Worm (Caenorhabditis elegans): Measurements from ENCODE around the gene wdfy-3.
A peak's percentile ranks its signal among the peaks of the same experiment; 100 is the strongest.
"Not testable (repeated sequence)": the region's sequence is repeated elsewhere in the genome, so short reads cannot be mapped to it uniquely, and the experiment has no call there.

Gene wdfy-3

ce11 chrIV:12651570-12651969, 1.6 kb upstream of the wdfy-3 start (continued):
- peak; percentile 37 for TF ChIP-seq isw-1 (GFP tag; IDR thresholded peaks at IDR 0.05)
- TF ChIP-seq lin-13 (GFP tag; optimal IDR thresholded peaks at IDR 0.05) = peak; percentile 24
- peak; percentile 67 for TF ChIP-seq unc-86 (tag; optimal IDR thresholded peaks at IDR 0.05)
- peak; percentile 67 for TF ChIP-seq nhr-71 (tag; optimal IDR thresholded peaks at IDR 0.05)
- peak; percentile 51 to 74 for TF ChIP-seq lsy-2 (tag; optimal IDR thresholded peaks at IDR 0.05)
- no peak for TF ChIP-seq pax-3 (tag; optimal IDR thresholded peaks at IDR 0.05)
- peak in 1 of 2 experiments; percentile 47 for TF ChIP-seq lin-35 (GFP tag; optimal IDR thresholded peaks at IDR 0.05)
- peak in 1 of 3 experiments; percentile 57 for TF ChIP-seq dpl-1 (GFP tag; optimal IDR thresholded peaks at IDR 0.05)
- peak; percentile 71 for TF ChIP-seq fkh-8 (tag; optimal IDR thresholded peaks at IDR 0.05)
- peak; percentile 95 for TF ChIP-seq lin-14 (GFP tag; optimal IDR thresholded peaks at IDR 0.05)
- peak; percentile 0 to 56 (median 1) for TF ChIP-seq ceh-82 (tag; optimal IDR thresholded peaks at IDR 0.05)
- no peak for TF ChIP-seq rnt-1 (tag; optimal IDR thresholded peaks at IDR 0.05)
- no peak for TF ChIP-seq nhr-19 (GFP tag; conservative IDR thresholded peaks at IDR 0.05)
- no peak for TF ChIP-seq ztf-11 (tag; optimal IDR thresholded peaks at IDR 0.05)
- TF ChIP-seq nhr-20 (tag; optimal IDR thresholded peaks at IDR 0.05) = no peak
- peak; percentile 60 to 64 for TF ChIP-seq efl-1 (optimal IDR thresholded peaks at IDR 0.05)
- TF ChIP-seq efl-1 (GFP tag; optimal IDR thresholded peaks at IDR 0.05 in 1 of 2) = peak in 1 of 2 experiments; percentile 32
- peak; percentile 52 for TF ChIP-seq mep-1 (tag; optimal IDR thresholded peaks at IDR 0.05)

ce11 chrIV:12674700-12675099, 21.5 kb downstream of the wdfy-3 start, which contains the start of gene T23B5.4:
TSS of gene T23B5.4 (plus strand) at chrIV:12675000.
- TF ChIP-seq unc-62 (GFP tag; optimal IDR thresholded peaks at IDR 0.05) (no peak), ces-1 (GFP tag; optimal IDR thresholded peaks at IDR 0.05) (no peak), grh-1 (GFP tag; IDR thresholded peaks at IDR 0.05) (no peak), skn-1 (tag; optimal IDR thresholded peaks at IDR 0.05) (no peak), pax-3 (tag; optimal IDR thresholded peaks at IDR 0.05) (no peak), nhr-84 (tag; optimal IDR thresholded peaks at IDR 0.05) (no peak), blmp-1 (tag; optimal IDR thresholded peaks at IDR 0.05) (no peak), Y116A8C.19 (tag; optimal IDR thresholded peaks at IDR 0.05; ENCODE audit: borderline replicate concordance) (no peak), dpl-1 (GFP tag; optimal IDR thresholded peaks at IDR 0.05) (no peak)

- not testable (repeated sequence) for TF ChIP-seq lin-14 (GFP tag; optimal IDR thresholded peaks at IDR 0.05); snu-23 (GFP tag; optimal IDR thresholded peaks at IDR 0.05); zag-1 (tag; optimal IDR thresholded peaks at IDR 0.05)
Observed at ce11 chrIV:12677137-12677536, 23.9 kb downstream of the wdfy-3 start, which contains the start of gene T23B5.6. TSS of gene T23B5.6 (minus strand) at chrIV:12677237.

- TF ChIP-seq sup-37 (GFP tag; optimal IDR thresholded peaks at IDR 0.05) = no peak
- no peak for TF ChIP-seq snu-23 (GFP tag; optimal IDR thresholded peaks at IDR 0.05)
- TF ChIP-seq lin-35 (GFP tag; optimal IDR thresholded peaks at IDR 0.05) = peak; percentile 66 to 76
- TF ChIP-seq dpl-1 (GFP tag; optimal IDR thresholded peaks at IDR 0.05) = peak; percentile 20 to 77 (median 66)
- TF ChIP-seq lin-15B (tag; optimal IDR thresholded peaks at IDR 0.05) = peak; percentile 6
- peak in 1 of 2 experiments; percentile 61 for TF ChIP-seq efl-1 (optimal IDR thresholded peaks at IDR 0.05)
- peak; percentile 75 to 94 for TF ChIP-seq efl-1 (GFP tag; optimal IDR thresholded peaks at IDR 0.05 in 1 of 2)
- TF ChIP-seq sptf-1 (tag; optimal IDR thresholded peaks at IDR 0.05) = no peak
- TF ChIP-seq lsy-2 (tag; optimal IDR thresholded peaks at IDR 0.05) = peak in 1 of 2 experiments; percentile 38
Observed at ce11 chrIV:12684341-12684740, 31.1 kb downstream of the wdfy-3 start, which contains the start of gene prmt-9. TSS of gene prmt-9 (minus strand) at chrIV:12684378.

- TF ChIP-seq ceh-8 (GFP tag; optimal IDR thresholded peaks at IDR 0.05) (no peak), C04F5.9 (tag; optimal IDR thresholded peaks at IDR 0.05) (no peak), skn-1 (tag; optimal IDR thresholded peaks at IDR 0.05) (no peak), Y116A8C.19 (tag; optimal IDR thresholded peaks at IDR 0.05; ENCODE audit: borderline replicate concordance) (no peak), ztf-11 (tag; optimal IDR thresholded peaks at IDR 0.05) (no peak), ceh-63 (GFP tag; optimal IDR thresholded peaks at IDR 0.05) (no peak), sptf-1 (tag; optimal IDR thresholded peaks at IDR 0.05) (no peak), ets-5 (GFP tag; IDR thresholded peaks at IDR 0.05) (no peak), ceh-82 (tag; optimal IDR thresholded peaks at IDR 0.05) (no peak), mep-1 (tag; optimal IDR thresholded peaks at IDR 0.05) (no peak), jun-1 (tag; optimal IDR thresholded peaks at IDR 0.05) (no peak), ceh-88 (GFP tag; IDR thresholded peaks at IDR 0.05) (no peak), sox-4 (tag; optimal IDR thresholded peaks at IDR 0.05) (no peak), nhr-77 (tag; optimal IDR thresholded peaks at IDR 0.05) (no peak), ces-1 (GFP tag; optimal IDR thresholded peaks at IDR 0.05) (no peak), fkh-8 (tag; optimal IDR thresholded peaks at IDR 0.05) (no peak), nhr-85 (tag) (peak; percentile 57), elt-3 (tag; optimal IDR thresholded peaks at IDR 0.05) (peak in 1 of 6 experiments; percentile 3), unc-86 (tag; optimal IDR thresholded peaks at IDR 0.05) (no peak), egl-27 (tag; optimal IDR thresholded peaks at IDR 0.05) (no peak), rnt-1 (tag; optimal IDR thresholded peaks at IDR 0.05) (no peak)
Observed at ce11 chrIV:12684826-12685594, 31.8 kb downstream of the wdfy-3 start.

Data from whole organism, L1 larva.